Fruit fly (Drosophila melanogaster) whole organism, embryonic: ENCODE results near the gene SPARC.
A peak's percentile ranks its signal among the peaks of the same experiment; 100 is the strongest.

Experiments used
- CG10979 ChIP-seq: fragments of 200-800 bp; sonication (Bioruptor generic); optimal IDR thresholded peaks from 2 replicates; lab custom pipeline; 2018; ENCODE audit warnings: missing biosample characterization, mild to moderate bottlenecking, missing genetic modification characterization, moderate library complexity
- CG11085 ChIP-seq: fragments of 200-800 bp; sonication (Bioruptor generic); IDR thresholded peaks from 2 replicates; pipeline ENCODE4 v1.3.6; 2022; ENCODE audit warnings: missing biosample characterization, missing genetic modification characterization
- CG12155 ChIP-seq: fragments of 200-800 bp; sonication (Bioruptor generic); optimal IDR thresholded peaks from 3 replicates; lab custom pipeline; 2016; ENCODE audit warnings: missing biosample characterization, missing genetic modification characterization
- CG12391 ChIP-seq: fragments of 200-800 bp; sonication (Bioruptor generic); optimal IDR thresholded peaks from 3 replicates; lab custom pipeline; 2018; ENCODE audit warnings: missing biosample characterization, mild to moderate bottlenecking, missing genetic modification characterization, moderate library complexity
- CG13624 ChIP-seq: fragments of 200-800 bp; sonication (Bioruptor generic); optimal IDR thresholded peaks from 2 replicates; lab custom pipeline; 2016; ENCODE audit warnings: missing biosample characterization, missing genetic modification characterization
- CG13894 ChIP-seq: fragments of 200-800 bp; sonication (Bioruptor generic); optimal IDR thresholded peaks from 3 replicates; lab custom pipeline; 2018; ENCODE audit warnings: missing biosample characterization, mild to moderate bottlenecking, missing genetic modification characterization, moderate library complexity
- CG14710 ChIP-seq: fragments of 200-800 bp; sonication (Bioruptor generic); optimal IDR thresholded peaks from 3 replicates; lab custom pipeline; 2019; ENCODE audit warnings: missing biosample characterization, mild to moderate bottlenecking, missing genetic modification characterization, moderate library complexity
- CG1602 ChIP-seq: fragments of 200-800 bp; sonication (Bioruptor generic); optimal IDR thresholded peaks from 3 replicates; lab custom pipeline; 2016; ENCODE audit warnings: missing biosample characterization, missing genetic modification characterization
- CG1603 ChIP-seq: fragments of 200-800 bp; sonication (Bioruptor generic); optimal IDR thresholded peaks from 2 replicates; lab custom pipeline; 2019; ENCODE audit warnings: missing biosample characterization, mild to moderate bottlenecking, missing genetic modification characterization, moderate library complexity
- CG16863 ChIP-seq: fragments of 200-800 bp; sonication (Bioruptor generic); optimal IDR thresholded peaks from 3 replicates; lab custom pipeline; 2016; ENCODE audit warnings: missing biosample characterization, missing genetic modification characterization
- CG18476 ChIP-seq: fragments of 200-800 bp; sonication (Bioruptor generic); optimal IDR thresholded peaks from 2 replicates; lab custom pipeline; 2016; ENCODE audit warnings: missing biosample characterization, mild to moderate bottlenecking, missing genetic modification characterization
- CG18599 ChIP-seq: fragments of 200-800 bp; sonication (Bioruptor generic); optimal IDR thresholded peaks from 3 replicates; lab custom pipeline; 2017; ENCODE audit warnings: missing biosample characterization, missing genetic modification characterization, mild to moderate bottlenecking, moderate library complexity, missing genetic modification reagents
- CG30020 ChIP-seq: fragments of 200-800 bp; optimal IDR thresholded peaks from 2 replicates; lab custom pipeline; 2019; ENCODE audit warnings: missing biosample characterization, mild to moderate bottlenecking, missing genetic modification characterization, moderate library complexity
- CG31441 ChIP-seq: fragments of 200-800 bp; sonication (Bioruptor generic); IDR thresholded peaks from 2 replicates; pipeline ENCODE4 v1.3.6; 2022; ENCODE audit warnings: missing biosample characterization, missing genetic modification characterization
- CG32772 ChIP-seq: fragments of 200-800 bp; sonication (Bioruptor generic); IDR thresholded peaks from 2 replicates; pipeline ENCODE4 v1.3.6; 2022; ENCODE audit warnings: missing biosample characterization, missing genetic modification characterization
- CG3281 ChIP-seq: fragments of 200-800 bp; sonication (Bioruptor generic); optimal IDR thresholded peaks from 3 replicates; lab custom pipeline; 2017; ENCODE audit warnings: missing biosample characterization, mild to moderate bottlenecking, missing genetic modification characterization
- CG3726 ChIP-seq: fragments of 200-800 bp; sonication (Bioruptor generic); IDR thresholded peaks from 3 replicates; pipeline ENCODE4, ENCODE4 v1.3.6; 2022; ENCODE audit warnings: missing biosample characterization, missing genetic modification characterization
- CG4424 ChIP-seq: fragments of 200-800 bp; sonication (Bioruptor generic); optimal IDR thresholded peaks from 3 replicates; lab custom pipeline; 2016; ENCODE audit warnings: missing biosample characterization, missing genetic modification characterization
- CG7745 ChIP-seq: fragments of 200-800 bp; sonication (Bioruptor generic); optimal IDR thresholded peaks from 2 replicates; lab custom pipeline; 2018; ENCODE audit warnings: missing biosample characterization, mild to moderate bottlenecking, missing genetic modification characterization, moderate library complexity
- CG9817 ChIP-seq: fragments of 200-800 bp; sonication (Bioruptor generic); optimal IDR thresholded peaks from 2 replicates; lab custom pipeline; 2018; ENCODE audit warnings: missing biosample characterization, mild to moderate bottlenecking, missing genetic modification characterization, moderate library complexity
- CG9932 ChIP-seq: fragments of 200-800 bp; sonication (Bioruptor generic); IDR thresholded peaks from 2 replicates; pipeline ENCODE4 v1.3.6; 2022; ENCODE audit warnings: missing biosample characterization, missing genetic modification characterization
- Dek ChIP-seq: fragments of 200-800 bp; sonication (Bioruptor generic); optimal IDR thresholded peaks from 3 replicates; lab custom pipeline; 2019; ENCODE audit warnings: missing biosample characterization, mild to moderate bottlenecking, missing genetic modification characterization, moderate library complexity
- Ets97D ChIP-seq: fragments of 200-800 bp; sonication (Bioruptor generic); optimal IDR thresholded peaks from 3 replicates; lab custom pipeline; 2016; ENCODE audit warnings: missing biosample characterization, missing genetic modification characterization
- Gug ChIP-seq: fragments of 200-800 bp; sonication (Bioruptor generic); IDR thresholded peaks from 4 replicates; pipeline ENCODE4 v1.3.6; 2022; ENCODE audit warnings: missing biosample characterization, missing genetic modification characterization
- HLH3B ChIP-seq: fragments of 200-800 bp; sonication (Bioruptor generic); IDR thresholded peaks from 2 replicates; pipeline ENCODE4 v1.3.6; 2022; ENCODE audit warnings: missing biosample characterization, missing genetic modification characterization
- Hsf ChIP-seq: fragments of 200-800 bp; sonication (Bioruptor generic); optimal IDR thresholded peaks from 3 replicates; lab custom pipeline; 2016; ENCODE audit warnings: missing biosample characterization, missing genetic modification characterization
- Med ChIP-seq: fragments of 200-800 bp; sonication (Bioruptor generic); peaks from one replicate; lab custom pipeline; 2016; ENCODE audit warnings: missing biosample characterization, missing genetic modification characterization, mild to moderate bottlenecking, inconsistent platforms, moderate library complexity
- Nf-YC ChIP-seq: fragments of 200-800 bp; optimal IDR thresholded peaks from 3 replicates; lab custom pipeline; 2019; ENCODE audit warnings: missing biosample characterization, mild to moderate bottlenecking, missing genetic modification characterization, moderate library complexity
- NfI ChIP-seq: fragments of 200-800 bp; sonication (Bioruptor generic); optimal IDR thresholded peaks from 3 replicates; lab custom pipeline; 2018; ENCODE audit warnings: missing biosample characterization, mild to moderate bottlenecking, missing genetic modification characterization, moderate library complexity
- Oaz ChIP-seq: fragments of 200-800 bp; sonication (Bioruptor generic); IDR thresholded peaks from 2 replicates; pipeline ENCODE4 v1.3.6; 2022; ENCODE audit warnings: missing biosample characterization, missing genetic modification characterization
- Optix ChIP-seq: fragments of 200-800 bp; sonication (Bioruptor generic); IDR thresholded peaks from 3 replicates; pipeline ENCODE4 v1.3.6; 2022; ENCODE audit warnings: missing biosample characterization, missing genetic modification characterization
- al ChIP-seq: fragments of 200-800 bp; sonication (Bioruptor generic); IDR thresholded peaks from 2 replicates; pipeline ENCODE4 v1.3.6; 2022; ENCODE audit warnings: missing biosample characterization, missing genetic modification characterization
- bcd ChIP-seq: fragments of 200-800 bp; sonication (Bioruptor generic); optimal IDR thresholded peaks from 2 replicates; lab custom pipeline; 2017; ENCODE audit warnings: missing biosample characterization, mild to moderate bottlenecking, missing genetic modification characterization
- bowl ChIP-seq: fragments of 200-800 bp; sonication (Bioruptor generic); IDR thresholded peaks from 2 replicates; pipeline ENCODE4 v1.3.6; 2022; ENCODE audit warnings: missing biosample characterization, missing genetic modification characterization
- chif ChIP-seq, 2 experiments: fragments of 200-800 bp; sonication (Bioruptor generic); optimal IDR thresholded peaks; 3 replicates each; lab custom pipeline; 2016; ENCODE audit warnings: missing biosample characterization in 2 of 2, missing genetic modification characterization in 2 of 2
- ci ChIP-seq: fragments of 200-800 bp; sonication (Bioruptor generic); IDR thresholded peaks from 3 replicates; pipeline ENCODE4 v1.3.6; 2022; ENCODE audit warnings: missing biosample characterization, missing genetic modification characterization
- corto ChIP-seq: fragments of 200-800 bp; sonication (Bioruptor generic); optimal IDR thresholded peaks from 2 replicates; lab custom pipeline; 2016; ENCODE audit warnings: missing biosample characterization, mild to moderate bottlenecking, missing genetic modification characterization, moderate library complexity
- crc ChIP-seq: fragments of 200-800 bp; sonication (Bioruptor generic); optimal IDR thresholded peaks from 2 replicates; lab custom pipeline; 2016; ENCODE audit warnings: missing biosample characterization, missing genetic modification characterization
- crol ChIP-seq: fragments of 200-800 bp; sonication (Bioruptor generic); IDR thresholded peaks from 2 replicates; pipeline ENCODE4 v1.3.6; 2022; ENCODE audit warnings: missing biosample characterization, missing genetic modification characterization
- dysf ChIP-seq: fragments of 200-800 bp; sonication (Bioruptor generic); IDR thresholded peaks from 3 replicates; pipeline ENCODE4 v1.3.6; 2022; ENCODE audit warnings: missing biosample characterization, missing genetic modification characterization
- eve ChIP-seq, 2 experiments: fragments of >200 bp; optimal IDR thresholded peaks; 2 replicates each; lab custom pipeline; 2017; ENCODE audit warnings: missing biosample characterization in 2 of 2, missing genetic modification characterization in 2 of 2
- ftz-f1 ChIP-seq: fragments of 200-800 bp; sonication (Bioruptor generic); optimal IDR thresholded peaks from 2 replicates; lab custom pipeline; 2016; ENCODE audit warnings: missing biosample characterization, missing genetic modification characterization
- gem ChIP-seq: fragments of 200-800 bp; sonication (Bioruptor generic); optimal IDR thresholded peaks from 2 replicates; lab custom pipeline; 2019; ENCODE audit warnings: missing biosample characterization, mild to moderate bottlenecking, missing genetic modification characterization, moderate library complexity
- gsb-n ChIP-seq: fragments of 200-800 bp; sonication (Bioruptor generic); optimal IDR thresholded peaks from 3 replicates; lab custom pipeline; 2018; ENCODE audit warnings: missing biosample characterization, mild to moderate bottlenecking, missing genetic modification characterization
- hkb ChIP-seq, 2 experiments: fragments of 200-800 bp in 1 of 2; fragments of >200 bp in 1 of 2; sonication (Bioruptor generic) in 1 of 2; IDR thresholded peaks in 1 of 2; optimal IDR thresholded peaks in 1 of 2; 2 replicates each; pipeline versions ENCODE4 v1.3.6 to Lab custom; 2017 to 2022; ENCODE audit warnings: missing biosample characterization in 1 of 2, missing genetic modification characterization in 1 of 2
- lmd ChIP-seq: fragments of 200-800 bp; sonication (Bioruptor generic); IDR thresholded peaks from 2 replicates; pipeline ENCODE4 v1.3.6; 2022; ENCODE audit warnings: missing biosample characterization, missing genetic modification characterization
- onecut ChIP-seq: fragments of 200-800 bp; sonication (Bioruptor generic); IDR thresholded peaks from 2 replicates; pipeline ENCODE4 v1.3.6; 2022; ENCODE audit warnings: missing biosample characterization, missing genetic modification characterization
- seq ChIP-seq: fragments of 200-800 bp; sonication (Bioruptor generic); IDR thresholded peaks from 2 replicates; pipeline ENCODE4 v1.3.6; 2022; ENCODE audit warnings: missing biosample characterization, missing genetic modification characterization
- stwl ChIP-seq: fragments of 200-800 bp; sonication (Bioruptor generic); optimal IDR thresholded peaks from 3 replicates; lab custom pipeline; 2018; ENCODE audit warnings: missing biosample characterization, mild to moderate bottlenecking, missing genetic modification characterization, moderate library complexity
- tap ChIP-seq: fragments of 200-800 bp; optimal IDR thresholded peaks from 3 replicates; lab custom pipeline; 2019; ENCODE audit warnings: missing biosample characterization, mild to moderate bottlenecking, missing genetic modification characterization, moderate library complexity

SPARC gene

DNA sequence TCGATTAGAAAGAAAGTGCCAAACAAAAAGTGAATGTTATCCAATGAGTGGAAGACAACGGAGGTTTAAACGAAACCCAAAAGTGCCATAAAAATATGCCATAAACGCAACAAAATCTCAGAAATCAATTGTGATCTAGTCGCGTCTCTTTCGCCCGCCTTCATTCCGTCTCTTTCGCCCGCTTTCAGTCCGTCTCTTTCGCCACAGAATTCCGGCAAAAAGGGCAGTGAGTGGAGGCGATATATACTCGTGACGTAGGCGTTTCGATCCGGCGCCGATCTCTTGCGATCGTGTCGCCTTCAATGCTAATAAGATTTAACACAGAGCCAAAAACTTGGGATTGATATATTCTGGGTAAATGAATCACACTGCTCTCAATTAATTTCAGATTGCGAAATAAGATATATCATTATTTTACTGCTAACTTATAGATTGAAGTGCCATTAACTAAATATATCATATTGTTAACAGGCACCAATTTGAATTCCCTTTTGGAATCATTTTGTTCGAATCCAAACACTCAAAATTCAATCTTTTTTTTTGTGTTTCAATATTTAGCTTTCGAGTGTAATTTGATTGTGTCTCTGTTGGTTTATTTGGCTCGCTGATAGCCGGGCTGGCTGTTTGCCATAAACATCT lies 16.4 kb upstream of the SPARC start (continued):
- TF ChIP-seq CG18476 (no peak), Nf-YC (tag; lab: Kevin White, UChicago) (peak; percentile 58), crc (GFP tag; lab: Kevin White, UChicago) (no peak), stwl (tag; lab: Kevin White, UChicago) (no peak), NfI (GFP tag; lab: Kevin White, UChicago) (peak; percentile 58), ci (GFP tag; lab: Robert Waterston, UW) (peak; percentile 44; the same call in 1 of the 3 replicates), seq (GFP tag; lab: Robert Waterston, UW) (no peak), al (GFP tag; lab: Robert Waterston, UW) (peak; percentile 53; the same call in 1 of the 2 replicates), CG16863 (GFP tag; lab: Kevin White, UChicago) (peak; percentile 32), CG1603 (peak; percentile 32), CG13624 (peak; percentile 65), Med (GFP tag; lab: Kevin White, UChicago) (peak; percentile 88), Optix (no peak), hkb (optimal IDR thresholded peaks at IDR 0.05; lab: Kevin White, UChicago) (no peak), hkb (GFP tag; IDR thresholded peaks at IDR 0.05; lab: Robert Waterston, UW) (peak; percentile 67), CG11085 (GFP tag; lab: Robert Waterston, UW) (no peak), Hsf (GFP tag; lab: Kevin White, UChicago) (peak; percentile 48), CG14710 (peak; percentile 6), CG12155 (peak; percentile 17), CG3281 (peak; percentile 44), lmd (GFP tag; lab: Robert Waterston, UW) (peak; percentile 55), CG1602 (GFP tag; lab: Kevin White, UChicago) (peak; percentile 38), CG10979 (tag; lab: Kevin White, UChicago) (peak; percentile 55), gem (tag; lab: Kevin White, UChicago) (peak; percentile 78), Ets97D (GFP tag; lab: Kevin White, UChicago) (peak; percentile 34), CG30020 (tag; lab: Kevin White, UChicago) (no peak), Gug (GFP tag; lab: Robert Waterston, UW) (no peak), bowl (GFP tag; lab: Robert Waterston, UW) (no peak), HLH3B (GFP tag; lab: Robert Waterston, UW) (no peak), CG13894 (tag; lab: Kevin White, UChicago) (peak; percentile 81), CG31441 (GFP tag; lab: Robert Waterston, UW) (peak; percentile 56), CG32772 (no peak), dysf (GFP tag; lab: Robert Waterston, UW) (peak; percentile 78), CG4424 (peak; percentile 40), ftz-f1 (GFP tag; lab: Kevin White, UChicago) (no peak), onecut (GFP tag; lab: Robert Waterston, UW) (no peak), gsb-n (peak; percentile 4), CG18599 (peak; percentile 23), bcd (peak; percentile 4), CG9817 (peak; percentile 41), chif (GFP tag; optimal IDR thresholded peaks at IDR 0.05; lab: Kevin White, UChicago) (peak in 1 of 2 experiments; percentile 36), Oaz (GFP tag; lab: Robert Waterston, UW) (peak; percentile 30; the same call in 1 of the 2 replicates), corto (GFP tag; lab: Kevin White, UChicago) (no peak), tap (peak; percentile 9), CG3726 (GFP tag; lab: Robert Waterston, UW) (no peak), CG7745 (tag; lab: Kevin White, UChicago) (no peak), Dek (tag; lab: Kevin White, UChicago) (peak; percentile 52), CG12391 (tag; lab: Kevin White, UChicago) (peak; percentile 57), crol (no peak), eve (GFP tag; optimal IDR thresholded peaks at IDR 0.05; lab: Kevin White, UChicago) (peak in 1 of 2 experiments; percentile 65), CG9932 (GFP tag; lab: Robert Waterston, UW) (peak; percentile 52)
